Fruit fly (Drosophila melanogaster) whole organism, wandering third instar larva: ENCODE results near the gene CG4133.

ENCODE experiments used
- CG32264 ChIP-seq: fragments of 200-800 bp; sonication (Bioruptor generic); optimal IDR thresholded peaks from 2 replicates; lab custom pipeline; 2016; ENCODE audit warnings: missing biosample characterization, missing genetic modification characterization
- CG9705 ChIP-seq: fragments of 200-800 bp; sonication (Bioruptor generic); optimal IDR thresholded peaks from 2 replicates; lab custom pipeline; 2018; ENCODE audit warnings: missing biosample characterization, mild to moderate bottlenecking, missing genetic modification characterization
- CrebA ChIP-seq: fragments of 200-800 bp; sonication (Bioruptor generic); optimal IDR thresholded peaks from 2 replicates; lab custom pipeline; 2016; ENCODE audit warnings: missing biosample characterization, mild to moderate bottlenecking, missing genetic modification characterization, borderline replicate concordance
- Dif ChIP-seq: fragments of 200-275, 200-300 bp; sonication (Bioruptor generic); optimal IDR thresholded peaks from 2 replicates; lab custom pipeline; 2018; ENCODE audit warnings: missing biosample characterization, missing genetic modification characterization; ENCODE audit not compliant: partially characterized antibody
- GATAd ChIP-seq: sonication (Bioruptor generic); optimal IDR thresholded peaks from 2 replicates; lab custom pipeline; 2016; ENCODE audit warnings: missing biosample characterization, missing genetic modification characterization
- HLH106 ChIP-seq: fragments of 200-800 bp; optimal IDR thresholded peaks from 3 replicates; lab custom pipeline; 2019; ENCODE audit warnings: missing biosample characterization, mild to moderate bottlenecking, missing genetic modification characterization, moderate library complexity
- Hnf4 ChIP-seq: fragments of 200-800 bp; sonication (Bioruptor generic); optimal IDR thresholded peaks from 2 replicates; lab custom pipeline; 2016; ENCODE audit warnings: missing biosample characterization, mild to moderate bottlenecking, missing genetic modification characterization
- Hr78 ChIP-seq: fragments of >200 bp; optimal IDR thresholded peaks from 2 replicates; lab custom pipeline; 2017; ENCODE audit warnings: missing biosample characterization, missing genetic modification characterization
- Hr83 ChIP-seq: fragments of 200-300 bp; sonication (Bioruptor generic); optimal IDR thresholded peaks from 2 replicates; lab custom pipeline; 2016; ENCODE audit warnings: missing biosample characterization, mild to moderate bottlenecking, missing genetic modification characterization, moderate library complexity; ENCODE audit not compliant: poor library complexity, severe bottlenecking
- Jra ChIP-seq: sonication (Bioruptor generic); optimal IDR thresholded peaks from 2 replicates; lab custom pipeline; 2016; ENCODE audit warnings: missing biosample characterization, missing genetic modification characterization
- Mio ChIP-seq: sonication (Bioruptor generic); optimal IDR thresholded peaks from 2 replicates; lab custom pipeline; 2016; ENCODE audit warnings: missing biosample characterization, missing genetic modification characterization
- OdsH ChIP-seq: fragments of 200-800 bp; sonication (Bioruptor generic); optimal IDR thresholded peaks from 2 replicates; lab custom pipeline; 2016; ENCODE audit warnings: missing biosample characterization, mild to moderate bottlenecking, missing genetic modification characterization
- Rel ChIP-seq, 2 experiments: fragments of 200-800 bp; sonication (Bioruptor generic) in 1 of 2; optimal IDR thresholded peaks; 2 replicates in 1 of 2; 3 replicates in 1 of 2; lab custom pipeline; 2016 to 2019; ENCODE audit warnings: mild to moderate bottlenecking in 2 of 2, missing biosample characterization in 2 of 2, missing genetic modification characterization in 2 of 2, moderate library complexity in 1 of 2
- Sp1 ChIP-seq: fragments of 200-800 bp; sonication (Bioruptor generic); optimal IDR thresholded peaks from 3 replicates; lab custom pipeline; 2019; ENCODE audit warnings: missing biosample characterization, mild to moderate bottlenecking, missing genetic modification characterization, moderate library complexity
- br ChIP-seq: fragments of 200-800 bp; sonication (Bioruptor generic); optimal IDR thresholded peaks from 2 replicates; lab custom pipeline; 2016; ENCODE audit warnings: missing biosample characterization, missing genetic modification characterization
- brk ChIP-seq: fragments of 200-800 bp; sonication (Bioruptor generic); optimal IDR thresholded peaks from 2 replicates; lab custom pipeline; 2016; ENCODE audit warnings: missing biosample characterization, mild to moderate bottlenecking, missing genetic modification characterization
- dl ChIP-seq, 2 experiments: fragments of 175-275, 200-275 bp in 1 of 2; fragments of 200-275 bp in 1 of 2; sonication (Bioruptor generic); optimal IDR thresholded peaks; lab custom pipeline; 2018; ENCODE audit warnings: mild to moderate bottlenecking in 2 of 2, missing biosample characterization in 2 of 2, missing genetic modification characterization in 2 of 2, moderate library complexity in 2 of 2; ENCODE audit not compliant: partially characterized antibody in 2 of 2, insufficient read depth in 1 of 2
- dsf ChIP-seq: sonication (Bioruptor generic); optimal IDR thresholded peaks from 2 replicates; lab custom pipeline; 2016; ENCODE audit warnings: missing biosample characterization, missing genetic modification characterization, borderline replicate concordance
- ey ChIP-seq: fragments of 200-800 bp; sonication (Bioruptor generic); optimal IDR thresholded peaks from 2 replicates; lab custom pipeline; 2016; ENCODE audit warnings: missing biosample characterization, missing genetic modification characterization
- foxo ChIP-seq, 2 experiments: fragments of 200-800 bp; sonication (Bioruptor generic); optimal IDR thresholded peaks; 2 replicates in 1 of 2; 3 replicates in 1 of 2; lab custom pipeline; 2016 to 2017; ENCODE audit warnings: missing biosample characterization in 2 of 2, missing genetic modification characterization in 2 of 2
- fru ChIP-seq: fragments of 200-800 bp; sonication (Bioruptor generic); optimal IDR thresholded peaks from 3 replicates; lab custom pipeline; 2016; ENCODE audit warnings: missing biosample characterization, mild to moderate bottlenecking, missing genetic modification characterization
- h ChIP-seq: fragments of 200-800 bp; sonication (Bioruptor generic); optimal IDR thresholded peaks from 3 replicates; lab custom pipeline; 2016; ENCODE audit warnings: missing biosample characterization, mild to moderate bottlenecking, missing genetic modification characterization
- jim ChIP-seq: fragments of 175-275, 200-325 bp; sonication (Bioruptor generic); optimal IDR thresholded peaks from 2 replicates; lab custom pipeline; 2016; ENCODE audit warnings: missing biosample characterization, mild to moderate bottlenecking, missing genetic modification characterization
- lola ChIP-seq: fragments of >200 bp; optimal IDR thresholded peaks from 2 replicates; lab custom pipeline; 2017; ENCODE audit warnings: missing biosample characterization, missing genetic modification characterization
- psq ChIP-seq: fragments of 200-800 bp; sonication (Bioruptor generic); optimal IDR thresholded peaks from 3 replicates; lab custom pipeline; 2017; ENCODE audit warnings: missing biosample characterization, mild to moderate bottlenecking, missing genetic modification characterization, moderate library complexity
- rgr ChIP-seq: fragments of 200-800 bp; sonication (Bioruptor generic); optimal IDR thresholded peaks from 3 replicates; lab custom pipeline; 2016; ENCODE audit warnings: missing biosample characterization, mild to moderate bottlenecking, missing genetic modification characterization
- sage ChIP-seq: fragments of 200-800 bp; sonication (Bioruptor generic); optimal IDR thresholded peaks from 2 replicates; lab custom pipeline; 2016; ENCODE audit warnings: missing biosample characterization, mild to moderate bottlenecking, missing genetic modification characterization
- sv ChIP-seq: fragments of 200-800 bp; sonication (Bioruptor generic); optimal IDR thresholded peaks from 3 replicates; lab custom pipeline; 2016; ENCODE audit warnings: missing biosample characterization, missing genetic modification characterization
- tai ChIP-seq: sonication (Bioruptor generic); optimal IDR thresholded peaks from 2 replicates; lab custom pipeline; 2016; ENCODE audit warnings: missing biosample characterization, missing genetic modification characterization
- usp ChIP-seq: fragments of >200 bp; optimal IDR thresholded peaks from 2 replicates; lab custom pipeline; 2017; ENCODE audit warnings: missing biosample characterization, missing genetic modification characterization
- woc ChIP-seq: sonication (Bioruptor generic); optimal IDR thresholded peaks from 2 replicates; lab custom pipeline; 2016; ENCODE audit warnings: missing biosample characterization, mild to moderate bottlenecking, missing genetic modification characterization

CG4133 gene

dm6 chr2L:481757-482450 is 26.6 kb downstream of the CG4133 start:
- TF ChIP-seq HLH106 (peak; percentile 37), rgr (peak; percentile 66), Sp1 (GFP tag; lab: Kevin White, UChicago) (peak; percentile 4), h (GFP tag; lab: Kevin White, UChicago) (peak; percentile 46), GATAd (GFP tag; lab: Kevin White, UChicago) (no peak), sv (GFP tag; lab: Kevin White, UChicago) (peak; percentile 45), Dif (GFP tag; lab: Kevin White, UChicago) (no peak), ey (peak; percentile 52), fru (peak; percentile 24), Jra (GFP tag; lab: Kevin White, UChicago) (no peak), OdsH (GFP tag; lab: Kevin White, UChicago) (peak; percentile 22), foxo (GFP tag; optimal IDR thresholded peaks at IDR 0.05; lab: Kevin White, UChicago) (peak in 1 of 2 experiments; percentile 67), usp (no peak), Rel (GFP tag; optimal IDR thresholded peaks at IDR 0.05; lab: Kevin White, UChicago) (no peak), Rel (tag; optimal IDR thresholded peaks at IDR 0.05; lab: Kevin White, UChicago) (no peak)
- TF ChIP-seq, all 38 proteins: peak for 9

- TF ChIP-seq jim (GFP tag; lab: Kevin White, UChicago) = no peak
- TF ChIP-seq Hr78 (GFP tag; lab: Kevin White, UChicago) = no peak
- TF ChIP-seq GATAd (GFP tag; lab: Kevin White, UChicago) = no peak
- no peak for TF ChIP-seq CrebA
- no peak for TF ChIP-seq dl (GFP tag; optimal IDR thresholded peaks at IDR 0.05; lab: Kevin White, UChicago; ENCODE audit: insufficient read depth in 1 of 2, partially characterized antibody in 2 of 2)
- TF ChIP-seq CG32264 (GFP tag; lab: Kevin White, UChicago) = no peak
- no peak for TF ChIP-seq Hnf4 (GFP tag; lab: Kevin White, UChicago)
- no peak for TF ChIP-seq br (GFP tag; lab: Kevin White, UChicago)
- TF ChIP-seq rgr = no peak
- no peak for TF ChIP-seq fru
- no peak for TF ChIP-seq psq (GFP tag; lab: Kevin White, UChicago)
- TF ChIP-seq Hr83 (GFP tag; lab: Kevin White, UChicago) = no peak
- no peak for TF ChIP-seq lola
- no peak for TF ChIP-seq tai
- no peak for TF ChIP-seq Dif (GFP tag; lab: Kevin White, UChicago)
- no peak for TF ChIP-seq CG9705 (GFP tag; lab: Kevin White, UChicago)
- TF ChIP-seq OdsH (GFP tag; lab: Kevin White, UChicago) = no peak
- TF ChIP-seq Mio (GFP tag; lab: Kevin White, UChicago) = no peak
- no peak for TF ChIP-seq HLH106
- TF ChIP-seq brk (GFP tag; lab: Kevin White, UChicago) = no peak
Measured at dm6 chr2L:482451-482844, 27.1 kb downstream of the CG4133 start.

dm6 chr2L:483347-484280 is 28.3 kb downstream of the CG4133 start:
- TF ChIP-seq OdsH (GFP tag; lab: Kevin White, UChicago) (no peak), fru (peak; percentile 16), foxo (GFP tag; optimal IDR thresholded peaks at IDR 0.05; lab: Kevin White, UChicago) (peak in 1 of 2 experiments; percentile 25)

dm6 chr2L:484281-484943 is 29.1 kb downstream of the CG4133 start:
- peak; percentile 8 for TF ChIP-seq Mio (GFP tag; lab: Kevin White, UChicago)
- TF ChIP-seq CrebA = peak; percentile 34
- peak; percentile 37 for TF ChIP-seq Dif (GFP tag; lab: Kevin White, UChicago)
- TF ChIP-seq dl (GFP tag; optimal IDR thresholded peaks at IDR 0.05; lab: Kevin White, UChicago; ENCODE audit: insufficient read depth in 1 of 2, partially characterized antibody in 2 of 2) = peak in 1 of 2 experiments; percentile 51
- TF ChIP-seq tai = no peak
- TF ChIP-seq br (GFP tag; lab: Kevin White, UChicago) = peak; percentile 58
- TF ChIP-seq foxo (GFP tag; optimal IDR thresholded peaks at IDR 0.05; lab: Kevin White, UChicago) = peak in 1 of 2 experiments; percentile 11
- no peak for TF ChIP-seq dsf
- peak; percentile 61 for TF ChIP-seq h (GFP tag; lab: Kevin White, UChicago)
- no peak for TF ChIP-seq CG9705 (GFP tag; lab: Kevin White, UChicago)
- no peak for TF ChIP-seq woc (GFP tag; lab: Kevin White, UChicago)
- TF ChIP-seq Hr83 (GFP tag; lab: Kevin White, UChicago) = peak; percentile 56
- no peak for TF ChIP-seq Rel (GFP tag; optimal IDR thresholded peaks at IDR 0.05; lab: Kevin White, UChicago)
- peak; percentile 88 for TF ChIP-seq Rel (tag; optimal IDR thresholded peaks at IDR 0.05; lab: Kevin White, UChicago)
- peak; percentile 1 for TF ChIP-seq rgr
- no peak for TF ChIP-seq sage
- TF ChIP-seq Sp1 (GFP tag; lab: Kevin White, UChicago) = peak; percentile 21
